Worm (Caenorhabditis elegans) whole organism, L4 larva: Measurements from ENCODE around the gene sdpn-1.

ENCODE experiments used
- D1046.2 ChIP-seq: fragments of 200-800 bp; sonication (Bioruptor generic); IDR thresholded peaks from 2 replicates; pipeline ENCODE4 v1.3.6; 2022; ENCODE audit warnings: missing genetic modification characterization, missing compliant biosample characterization
- F44E2.7 ChIP-seq: fragments of 200-800 bp; sonication (Bioruptor generic); IDR thresholded peaks from 2 replicates; pipeline ENCODE4 v2.1.2; 2022; ENCODE audit warnings: missing genetic modification characterization, missing compliant biosample characterization
- T20F7.1 ChIP-seq: fragments of 200-800 bp; sonication (Bioruptor generic); optimal IDR thresholded peaks from 2 replicates; lab custom pipeline; 2018; ENCODE audit warnings: mild to moderate bottlenecking, missing genetic modification characterization, missing compliant biosample characterization
- T26A8.4 ChIP-seq: fragments of 200-800 bp; sonication (Bioruptor generic); IDR thresholded peaks from 2 replicates; pipeline ENCODE4 v1.3.6; 2022; ENCODE audit warnings: missing genetic modification characterization, missing compliant biosample characterization
- Y48G9A.11 ChIP-seq: fragments of 200-800 bp; sonication (Bioruptor generic); IDR thresholded peaks from 2 replicates; pipeline ENCODE4 v1.3.6; 2022; ENCODE audit warnings: missing genetic modification reagents, missing genetic modification characterization, missing compliant biosample characterization
- Y5F2A.4 ChIP-seq: fragments of 200-800 bp; sonication (Bioruptor generic); optimal IDR thresholded peaks from 2 replicates; lab custom pipeline; 2018; ENCODE audit warnings: mild to moderate bottlenecking, missing genetic modification characterization, missing compliant biosample characterization
- Y75B8A.6 ChIP-seq: fragments of 200-800 bp; sonication (Bioruptor generic); IDR thresholded peaks from 2 replicates; pipeline ENCODE4 v1.3.6; 2022; ENCODE audit warnings: missing genetic modification reagents, missing genetic modification characterization, missing compliant biosample characterization
- ZK546.5 ChIP-seq, 2 experiments: sonication (generic microtip); optimal IDR thresholded peaks; 2 replicates each; lab custom pipeline; 2017; ENCODE audit warnings: missing biosample characterization in 2 of 2, missing genetic modification characterization in 2 of 2
- ama-1 ChIP-seq: fragments of 150-350 bp; optimal IDR thresholded peaks from 2 replicates; lab custom pipeline; 2014; ENCODE audit warnings: inconsistent platforms, mixed read lengths
- arid-1 ChIP-seq: fragments of 200-800 bp; sonication (Bioruptor generic); conservative IDR thresholded peaks from 2 replicates; pipeline ENCODE4 v1.3.6; 2022; ENCODE audit warnings: missing genetic modification reagents, missing genetic modification characterization, missing compliant biosample characterization
- ceh-20 ChIP-seq: fragments of 200-800 bp; sonication (Bioruptor generic); IDR thresholded peaks from 2 replicates; pipeline ENCODE4 v1.3.6; 2022; ENCODE audit warnings: missing genetic modification reagents, missing genetic modification characterization, missing compliant biosample characterization
- ceh-28 ChIP-seq: fragments of 150-350 bp; optimal IDR thresholded peaks from 2 replicates; lab custom pipeline; 2014; ENCODE audit warnings: missing biosample characterization, missing genetic modification reagents, missing genetic modification characterization
- ceh-44 ChIP-seq: fragments of 200-800 bp; sonication (Bioruptor generic); IDR thresholded peaks from 2 replicates; pipeline ENCODE4 v1.3.6; 2022; ENCODE audit warnings: missing genetic modification reagents, missing genetic modification characterization, missing compliant biosample characterization
- ceh-62 ChIP-seq: sonication (generic microtip); optimal IDR thresholded peaks from 2 replicates; lab custom pipeline; 2017; ENCODE audit warnings: missing biosample characterization, missing genetic modification characterization
- ctbp-1 ChIP-seq: fragments of 200-800 bp; sonication (Bioruptor generic); IDR thresholded peaks from 2 replicates; pipeline ENCODE4 v1.3.6; 2022; ENCODE audit warnings: missing genetic modification reagents, missing genetic modification characterization, missing compliant biosample characterization
- daf-12 ChIP-seq: fragments of 150-350 bp; optimal IDR thresholded peaks from 2 replicates; lab custom pipeline; 2014; ENCODE audit warnings: missing biosample characterization, missing genetic modification reagents, missing genetic modification characterization
- daf-16 ChIP-seq, 3 experiments: sonication (generic microtip); optimal IDR thresholded peaks; 2 replicates each; lab custom pipeline; 2016 to 2017; ENCODE audit warnings: missing genetic modification characterization in 3 of 3, missing genetic modification reagents in 3 of 3, mild to moderate bottlenecking in 2 of 3, missing compliant biosample characterization in 2 of 3, missing biosample characterization in 1 of 3, moderate library complexity in 1 of 3
- dmd-6 ChIP-seq: fragments of 200-800 bp; sonication (Bioruptor generic); IDR thresholded peaks from 2 replicates; pipeline ENCODE4 v1.3.6; 2022; ENCODE audit warnings: missing genetic modification reagents, missing genetic modification characterization, missing compliant biosample characterization
- dve-1 ChIP-seq: sonication (generic microtip); optimal IDR thresholded peaks from 2 replicates; lab custom pipeline; 2017; ENCODE audit warnings: antibody characterized with exemption, mild to moderate bottlenecking, missing genetic modification characterization, missing compliant biosample characterization; ENCODE audit not compliant: insufficient read depth
- egl-43 ChIP-seq: fragments of 200-800 bp; sonication (Bioruptor generic); IDR thresholded peaks from 2 replicates; pipeline ENCODE4 v1.3.6; 2022; ENCODE audit warnings: missing genetic modification reagents, missing genetic modification characterization, missing compliant biosample characterization
- fkh-10 ChIP-seq: fragments of 150-350 bp; optimal IDR thresholded peaks from 2 replicates; lab custom pipeline; 2014; ENCODE audit warnings: missing biosample characterization, missing genetic modification reagents, missing genetic modification characterization
- fos-1 ChIP-seq: fragments of 150-350 bp; optimal IDR thresholded peaks from 2 replicates; lab custom pipeline; 2014; ENCODE audit warnings: missing biosample characterization, missing genetic modification characterization
- hif-1 ChIP-seq, 2 experiments: sonication (generic microtip); optimal IDR thresholded peaks; 2 replicates each; lab custom pipeline; 2016 to 2017; ENCODE audit warnings: missing compliant biosample characterization in 2 of 2, missing genetic modification characterization in 2 of 2, missing genetic modification reagents in 2 of 2, missing genotype in 2 of 2, mild to moderate bottlenecking in 1 of 2
- hlh-11 ChIP-seq: fragments of 200-800 bp; sonication (Bioruptor generic); optimal IDR thresholded peaks from 2 replicates; lab custom pipeline; 2018; ENCODE audit warnings: mild to moderate bottlenecking, missing genetic modification characterization, missing compliant biosample characterization
- lin-13 ChIP-seq: fragments of 150-350 bp; optimal IDR thresholded peaks from 2 replicates; lab custom pipeline; 2014; ENCODE audit warnings: missing biosample characterization, missing genetic modification reagents, missing genetic modification characterization
- lin-29 ChIP-seq: fragments of 200-800 bp; sonication (Bioruptor generic); IDR thresholded peaks from 2 replicates; pipeline ENCODE4 v1.3.6; 2022; ENCODE audit warnings: missing genetic modification reagents, missing genetic modification characterization, missing compliant biosample characterization
- lsy-2 ChIP-seq, 2 experiments: fragments of 150-350 bp in 1 of 2; sonication (generic microtip) in 1 of 2; optimal IDR thresholded peaks; 2 replicates each; lab custom pipeline; 2014 to 2017; ENCODE audit warnings: missing biosample characterization in 2 of 2, missing genetic modification characterization in 2 of 2
- madf-5 ChIP-seq, 2 experiments: fragments of 200-800 bp; sonication (Bioruptor generic); IDR thresholded peaks; 2 replicates each; pipeline ENCODE4 v1.3.6; 2022; ENCODE audit warnings: missing compliant biosample characterization in 2 of 2, missing genetic modification characterization in 2 of 2
- mdl-1 ChIP-seq, 2 experiments: fragments of 150-350 bp in 1 of 2; sonication (generic microtip) in 1 of 2; optimal IDR thresholded peaks; 2 replicates each; lab custom pipeline; 2014 to 2017; ENCODE audit warnings: missing biosample characterization in 2 of 2, missing genetic modification characterization in 2 of 2
- mdt-29 ChIP-seq: fragments of 200-800 bp; sonication (Bioruptor generic); IDR thresholded peaks from 2 replicates; pipeline ENCODE4 v1.3.6; 2022; ENCODE audit warnings: missing genetic modification reagents, missing genetic modification characterization, missing compliant biosample characterization
- mep-1 ChIP-seq: fragments of 150-350 bp; sonication (generic microtip); optimal IDR thresholded peaks from 3 replicates; lab custom pipeline; 2014; ENCODE audit warnings: missing biosample characterization, missing genetic modification characterization
- mxl-2 ChIP-seq: fragments of 200-800 bp; sonication (Bioruptor generic); conservative IDR thresholded peaks from 2 replicates; pipeline ENCODE4 v1.3.6; 2022; ENCODE audit warnings: missing genetic modification reagents, missing genetic modification characterization, missing compliant biosample characterization
- mxl-3 ChIP-seq: fragments of 200-800 bp; sonication (Bioruptor generic); optimal IDR thresholded peaks from 2 replicates; lab custom pipeline; 2018; ENCODE audit warnings: mild to moderate bottlenecking, missing genetic modification characterization, missing compliant biosample characterization
- nhr-10 ChIP-seq: fragments of 150-350 bp; optimal IDR thresholded peaks from 2 replicates; lab custom pipeline; 2014; ENCODE audit warnings: missing biosample characterization, missing genetic modification characterization
- nhr-28 ChIP-seq: fragments of 150-350 bp; optimal IDR thresholded peaks from 2 replicates; lab custom pipeline; 2014; ENCODE audit warnings: missing biosample characterization, missing genetic modification characterization
- nhr-41 ChIP-seq: fragments of 200-800 bp; sonication (Bioruptor generic); IDR thresholded peaks from 2 replicates; pipeline ENCODE4 v1.3.6; 2022; ENCODE audit warnings: missing genetic modification reagents, missing genetic modification characterization, missing compliant biosample characterization
- nhr-42 ChIP-seq: fragments of 200-800 bp; sonication (Bioruptor generic); IDR thresholded peaks from 2 replicates; pipeline ENCODE4 v1.3.6; 2022; ENCODE audit warnings: missing genetic modification characterization, missing compliant biosample characterization
- nhr-48 ChIP-seq: sonication (generic microtip); optimal IDR thresholded peaks from 2 replicates; lab custom pipeline; 2016; ENCODE audit warnings: mild to moderate bottlenecking, missing genetic modification characterization, missing compliant biosample characterization
- nhr-77 ChIP-seq: fragments of 150-350 bp; optimal IDR thresholded peaks from 2 replicates; lab custom pipeline; 2014; ENCODE audit warnings: missing biosample characterization, missing genetic modification characterization
- pqm-1 ChIP-seq: sonication (generic microtip); optimal IDR thresholded peaks from 2 replicates; lab custom pipeline; 2017; ENCODE audit warnings: missing biosample characterization, missing genetic modification characterization
- set-16 ChIP-seq: fragments of 200-800 bp; sonication (Bioruptor generic); IDR thresholded peaks from 2 replicates; pipeline ENCODE4 v1.3.6; 2022; ENCODE audit warnings: missing genetic modification reagents, missing genetic modification characterization, missing compliant biosample characterization
- skn-1 ChIP-seq: fragments of 150-350 bp; optimal IDR thresholded peaks from 2 replicates; lab custom pipeline; 2014; ENCODE audit warnings: missing biosample characterization, missing genetic modification characterization
- snpc-4 ChIP-seq: fragments of 150-350 bp; optimal IDR thresholded peaks from 2 replicates; lab custom pipeline; 2014; ENCODE audit warnings: missing biosample characterization, missing genetic modification characterization
- unc-130 ChIP-seq: sonication (generic microtip); optimal IDR thresholded peaks from 2 replicates; lab custom pipeline; 2016; ENCODE audit warnings: missing genetic modification reagents, missing genetic modification characterization, missing compliant biosample characterization
- unc-62 ChIP-seq, 3 experiments: fragments of 150-350 bp in 1 of 3; sonication (generic microtip); optimal IDR thresholded peaks in 2 of 3; peaks in 1 of 3; 1 replicate in 1 of 3; 2 replicates in 2 of 3; lab custom pipeline; 2014 to 2017; ENCODE audit warnings: missing biosample characterization in 3 of 3, missing genetic modification characterization in 3 of 3, missing genetic modification reagents in 3 of 3, missing genotype in 1 of 3
- vab-7 ChIP-seq: fragments of 200-800 bp; sonication (Bioruptor generic); IDR thresholded peaks from 2 replicates; pipeline ENCODE4 v1.3.6; 2022; ENCODE audit warnings: missing genetic modification reagents, missing genetic modification characterization, missing compliant biosample characterization
- zfp-2 ChIP-seq: sonication (generic microtip); optimal IDR thresholded peaks from 2 replicates; lab custom pipeline; 2016; ENCODE audit warnings: mild to moderate bottlenecking, missing genetic modification characterization, missing compliant biosample characterization

The sdpn-1 gene

DNA sequence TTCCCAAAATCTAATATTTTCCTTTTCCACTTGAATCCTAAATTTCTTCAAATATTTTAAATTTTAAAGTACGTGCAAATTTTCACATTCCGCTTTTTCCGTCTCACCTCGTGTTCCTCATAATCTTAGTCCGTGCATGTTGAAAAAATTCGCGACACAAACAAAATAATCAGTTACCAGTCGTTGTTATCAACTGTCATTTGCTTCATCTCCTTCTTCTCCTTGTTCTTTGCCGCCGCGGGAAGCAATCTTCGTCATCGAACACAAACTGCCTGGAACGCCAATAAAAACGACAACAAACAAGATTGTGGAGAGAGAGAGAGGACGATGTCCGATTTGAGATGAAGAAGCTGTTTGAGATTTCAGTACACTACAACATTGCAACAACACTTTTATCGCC, 19.7 kb upstream of the sdpn-1 start, which contains the start of gene C34D10.5:
Gene C34D10.5, plus strand, starts transcription at position 269 of the 400 bp plus-strand sequence.
- TF ChIP-seq dmd-6 (GFP tag; lab: Robert Waterston, UW) (0 out of 2 replicates have a peak, but pooled peaks have one; percentile 6), vab-7 (GFP tag; lab: Robert Waterston, UW) (no peak), hlh-11 (tag; lab: Kevin White, UChicago) (peak; percentile 53), ceh-28 (tag; lab: Kevin White, UChicago) (peak; percentile 39), fos-1 (no peak), ceh-20 (GFP tag; lab: Robert Waterston, UW) (no peak), Y5F2A.4 (no peak), dve-1 (tag; lab: Kevin White, UChicago) (peak; percentile 19), nhr-42 (GFP tag; lab: Robert Waterston, UW) (no peak), daf-16 (GFP tag; optimal IDR thresholded peaks at IDR 0.05; lab: Kevin White, UChicago) (no peak), daf-16 (tag; optimal IDR thresholded peaks at IDR 0.05; lab: Kevin White, UChicago) (peak; percentile 68), D1046.2 (GFP tag; lab: Robert Waterston, UW) (no peak), unc-130 (GFP tag; lab: Kevin White, UChicago) (no peak), T20F7.1 (GFP tag; lab: Kevin White, UChicago) (no peak), mxl-3 (GFP tag; lab: Kevin White, UChicago) (peak; percentile 33), nhr-48 (no peak), mdl-1 (tag; optimal IDR thresholded peaks at IDR 0.05; lab: Kevin White, UChicago) (peak in 1 of 2 experiments; percentile 21), pqm-1 (tag; lab: Kevin White, UChicago) (peak; percentile 6), T26A8.4 (GFP tag; lab: Robert Waterston, UW) (no peak), ama-1 (peak; percentile 17), fkh-10 (GFP tag; lab: Kevin White, UChicago) (no peak), zfp-2 (tag; lab: Kevin White, UChicago) (no peak), snpc-4 (tag; lab: Kevin White, UChicago) (no peak), nhr-28 (tag; lab: Kevin White, UChicago) (peak; percentile 55), nhr-10 (no peak), mdt-29 (GFP tag; lab: Robert Waterston, UW) (no peak), nhr-77 (peak; percentile 56), madf-5 (GFP tag; IDR thresholded peaks at IDR 0.05; lab: Robert Waterston, UW) (no peak), lsy-2 (tag; optimal IDR thresholded peaks at IDR 0.05; lab: Kevin White, UChicago) (peak in 1 of 2 experiments; percentile 16), unc-62 (GFP tag; optimal IDR thresholded peaks at IDR 0.05 in 1 of 2; lab: Kevin White, UChicago) (peak in 1 of 2 experiments; percentile 69), unc-62 (tag; optimal IDR thresholded peaks at IDR 0.05; lab: Kevin White, UChicago) (no peak), hif-1 (tag; optimal IDR thresholded peaks at IDR 0.05; lab: Kevin White, UChicago) (peak; percentile 67 to 96)

ce11 chrX:8017305-8017704, 19.3 kb upstream of the sdpn-1 start:
- TF ChIP-seq Y75B8A.6 (GFP tag; lab: Robert Waterston, UW), result peak; percentile 23; the same call in 1 of the 2 replicates
- TF ChIP-seq F44E2.7 (GFP tag; lab: Robert Waterston, UW), result no peak
- no peak for TF ChIP-seq fos-1
- peak; percentile 69 for TF ChIP-seq mep-1 (tag; lab: Kevin White, UChicago)
- peak; percentile 32; the same call in 1 of the 2 replicates for TF ChIP-seq Y48G9A.11 (GFP tag; lab: Robert Waterston, UW)
- TF ChIP-seq nhr-48, result no peak
- no peak for TF ChIP-seq nhr-10
- peak; percentile 62; the same call in 1 of the 2 replicates for TF ChIP-seq ceh-20 (GFP tag; lab: Robert Waterston, UW)
- no peak for TF ChIP-seq lin-29 (GFP tag; lab: Robert Waterston, UW)
- TF ChIP-seq set-16 (GFP tag; lab: Robert Waterston, UW), result peak; percentile 100
- no peak for TF ChIP-seq skn-1 (tag; lab: Kevin White, UChicago)
- no peak for TF ChIP-seq nhr-41 (GFP tag; lab: Robert Waterston, UW)
- TF ChIP-seq T20F7.1 (GFP tag; lab: Kevin White, UChicago), result no peak
- no peak for TF ChIP-seq hif-1 (tag; optimal IDR thresholded peaks at IDR 0.05; lab: Kevin White, UChicago)
- peak; percentile 81 for TF ChIP-seq ctbp-1
- no peak for TF ChIP-seq ZK546.5 (tag; optimal IDR thresholded peaks at IDR 0.05; lab: Kevin White, UChicago)
- TF ChIP-seq daf-12 (tag; lab: Kevin White, UChicago), result no peak
- TF ChIP-seq egl-43 (GFP tag; lab: Robert Waterston, UW), result peak; percentile 88
- TF ChIP-seq mxl-2 (GFP tag; lab: Robert Waterston, UW), result no peak
- no peak for TF ChIP-seq lin-13
- no peak for TF ChIP-seq daf-16 (GFP tag; optimal IDR thresholded peaks at IDR 0.05; lab: Kevin White, UChicago)
- TF ChIP-seq daf-16 (tag; optimal IDR thresholded peaks at IDR 0.05; lab: Kevin White, UChicago), result no peak
- no peak for TF ChIP-seq ceh-62 (tag; lab: Kevin White, UChicago)
- 0 out of 2 replicates have a peak, but pooled peaks have one; percentile 22 for TF ChIP-seq arid-1
- TF ChIP-seq dmd-6 (GFP tag; lab: Robert Waterston, UW), result no peak
- TF ChIP-seq mdl-1 (tag; optimal IDR thresholded peaks at IDR 0.05; lab: Kevin White, UChicago), result peak; percentile 7 to 50
- no peak for TF ChIP-seq ceh-44 (GFP tag; lab: Robert Waterston, UW)
- no peak for TF ChIP-seq dve-1 (tag; lab: Kevin White, UChicago)
- peak; percentile 50; the same call in 1 of the 2 replicates for TF ChIP-seq T26A8.4 (GFP tag; lab: Robert Waterston, UW)
- TF ChIP-seq mxl-3 (GFP tag; lab: Kevin White, UChicago), result no peak
